Worm (Caenorhabditis elegans): Measurements from ENCODE around the gene C16D9.4.

DNA sequence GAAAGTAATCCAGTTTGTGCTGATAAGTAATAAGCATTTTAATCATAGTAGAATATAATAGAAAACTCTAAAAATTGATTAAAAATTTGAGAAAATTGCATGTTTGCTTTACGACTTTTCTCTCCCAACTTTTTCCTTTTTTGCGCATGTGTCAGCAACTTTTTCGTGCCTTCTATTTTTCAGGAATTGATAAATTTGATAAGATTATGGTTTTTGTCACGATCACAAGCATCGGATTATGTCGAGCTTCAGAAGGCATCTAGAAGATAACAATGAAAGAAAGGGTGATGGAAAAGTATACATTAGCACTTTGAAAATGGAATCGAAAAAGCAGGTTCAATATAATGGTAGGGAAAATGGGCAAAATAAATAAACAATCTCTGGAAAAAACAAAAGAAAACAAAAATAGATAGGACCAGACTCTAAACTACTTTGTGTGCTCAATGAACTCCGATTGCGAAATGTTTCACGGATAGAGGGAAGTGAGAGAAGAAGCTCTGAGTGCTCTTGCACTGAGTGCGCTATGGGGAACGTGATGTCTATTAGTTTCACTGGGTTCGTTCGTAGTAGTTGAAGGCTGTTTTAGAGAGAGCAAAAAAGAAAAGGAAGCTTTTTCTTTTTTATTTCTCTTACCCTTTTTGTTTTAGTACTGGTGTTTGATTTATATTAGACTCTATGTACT is 45.6 kb upstream of the C16D9.4 start:
- TF ChIP-seq Y67H2A.10 (GFP tag; conservative IDR thresholded peaks at IDR 0.05) (no peak), mes-4 (tag; optimal IDR thresholded peaks at IDR 0.05) (no peak), F22D6.2 (tag; optimal IDR thresholded peaks at IDR 0.05) (no peak), unc-130 (GFP tag; optimal IDR thresholded peaks at IDR 0.05) (no peak), egl-44 (GFP tag; IDR thresholded peaks at IDR 0.05) (no peak), snpc-4 (GFP tag; optimal IDR thresholded peaks at IDR 0.05) (no peak), snpc-4 (tag; optimal IDR thresholded peaks at IDR 0.05) (peak in 1 of 4 experiments; percentile 7), lin-54 (GFP tag; optimal IDR thresholded peaks at IDR 0.05) (no peak), let-526 (GFP tag; IDR thresholded peaks at IDR 0.05) (no peak), snpc-1.1 (tag; optimal IDR thresholded peaks at IDR 0.05; ENCODE audit: insufficient read depth) (no peak), pha-4 (tag; optimal IDR thresholded peaks at IDR 0.05) (no peak), dpff-1 (tag; optimal IDR thresholded peaks at IDR 0.05) (no peak)
